Fruit fly (Drosophila melanogaster): ENCODE results near the gene CG5381.

Gene CG5381

dm6 chr2L:10339212-10339721 lies 16.4 kb upstream of the CG5381 start, which contains the start of gene SamDC (continued):
- no peak for TF ChIP-seq Hr39 (GFP tag; optimal IDR thresholded peaks at IDR 0.05)
- TF ChIP-seq salr (GFP tag; optimal IDR thresholded peaks at IDR 0.05) = peak in 1 of 2 experiments; percentile 33
- TF ChIP-seq spab (GFP tag; optimal IDR thresholded peaks at IDR 0.05) = no peak
- no peak for TF ChIP-seq CG11902 (GFP tag; optimal IDR thresholded peaks at IDR 0.05)
- peak; percentile 37 for TF ChIP-seq topi (GFP tag; optimal IDR thresholded peaks at IDR 0.05)
- TF ChIP-seq acj6 (GFP tag; optimal IDR thresholded peaks at IDR 0.05) = peak; percentile 30
- peak; percentile 58 for TF ChIP-seq Sox14 (GFP tag; optimal IDR thresholded peaks at IDR 0.05)
- peak; percentile 13 for TF ChIP-seq net (GFP tag; optimal IDR thresholded peaks at IDR 0.05)
- TF ChIP-seq Ets21C (GFP tag; optimal IDR thresholded peaks at IDR 0.05) = no peak
- TF ChIP-seq Eip75B (GFP tag; optimal IDR thresholded peaks at IDR 0.05) = peak; percentile 9
- no peak for TF ChIP-seq fd59A (GFP tag; optimal IDR thresholded peaks at IDR 0.05)
- peak; percentile 8 for TF ChIP-seq Sox102F (GFP tag; optimal IDR thresholded peaks at IDR 0.05)
- no peak for TF ChIP-seq CG11294 (GFP tag; IDR thresholded peaks at IDR 0.05)

dm6 chr2L:10334854-10335277 lies 12.0 kb upstream of the CG5381 start:
- TF ChIP-seq svp (GFP tag) (peak; percentile 73), CG8119 (GFP tag; IDR thresholded peaks at IDR 0.05) (peak; percentile 58; the same call in 2 of the 3 replicates), ss (GFP tag; optimal IDR thresholded peaks at IDR 0.05) (peak in 1 of 2 experiments; percentile 81), Eip78C (GFP tag) (peak; percentile 85), topi (GFP tag; optimal IDR thresholded peaks at IDR 0.05) (peak; percentile 17), Ets96B (tag; optimal IDR thresholded peaks at IDR 0.05) (peak; percentile 9), CG32006 (GFP tag; optimal IDR thresholded peaks at IDR 0.05) (no peak), CG8632 (GFP tag; optimal IDR thresholded peaks at IDR 0.05) (no peak), Met (GFP tag; optimal IDR thresholded peaks at IDR 0.05) (peak; percentile 38), Sox102F (GFP tag; optimal IDR thresholded peaks at IDR 0.05) (no peak), Sox15 (GFP tag; optimal IDR thresholded peaks at IDR 0.05) (no peak), CG3919 (GFP tag; optimal IDR thresholded peaks at IDR 0.05) (no peak), Eip75B (GFP tag; optimal IDR thresholded peaks at IDR 0.05) (peak; percentile 46), Hr4 (GFP tag; optimal IDR thresholded peaks at IDR 0.05) (peak; percentile 24), pdm3 (GFP tag; optimal IDR thresholded peaks at IDR 0.05) (peak; percentile 14), CG10669 (GFP tag; optimal IDR thresholded peaks at IDR 0.05) (peak; percentile 33), dac (GFP tag; optimal IDR thresholded peaks at IDR 0.05) (no peak), Lpt (GFP tag; optimal IDR thresholded peaks at IDR 0.05) (peak; percentile 2), Eip93F (GFP tag; optimal IDR thresholded peaks at IDR 0.05) (peak; percentile 23), esn (GFP tag; optimal IDR thresholded peaks at IDR 0.05) (peak; percentile 67), CG1621 (tag; optimal IDR thresholded peaks at IDR 0.05) (peak; percentile 34), acj6 (GFP tag; optimal IDR thresholded peaks at IDR 0.05) (peak; percentile 27), CG16779 (tag; optimal IDR thresholded peaks at IDR 0.05) (no peak), vri (GFP tag; optimal IDR thresholded peaks at IDR 0.05) (peak; percentile 98), CG15336 (GFP tag; IDR thresholded peaks at IDR 0.05) (peak; percentile 66), CG6163 (GFP tag; IDR thresholded peaks at IDR 0.05) (no peak), CG6854 (GFP tag; optimal IDR thresholded peaks at IDR 0.05) (peak; percentile 61), achi (GFP tag; optimal IDR thresholded peaks at IDR 0.05) (peak; percentile 32), CG10631 (GFP tag; optimal IDR thresholded peaks at IDR 0.05) (no peak), Ets21C (GFP tag; optimal IDR thresholded peaks at IDR 0.05) (no peak), CG11294 (GFP tag; IDR thresholded peaks at IDR 0.05) (no peak), dsx (GFP tag; optimal IDR thresholded peaks at IDR 0.05; ENCODE audit: poor library complexity, severe bottlenecking) (peak; percentile 18), Sox14 (GFP tag; optimal IDR thresholded peaks at IDR 0.05) (peak; percentile 66), spab (GFP tag; optimal IDR thresholded peaks at IDR 0.05) (no peak), fkh (GFP tag; optimal IDR thresholded peaks at IDR 0.05) (peak; percentile 98)

Measured in whole organism, prepupa.